Worm (Caenorhabditis elegans) whole organism, midembryonic: Measurements from ENCODE around the gene glb-4.

Experiments used
- flt-1 ChIP-seq: fragments of 200-800 bp; sonication (Bioruptor generic); IDR thresholded peaks from 2 replicates; pipeline ENCODE4 v1.3.6; 2022; ENCODE audit warnings: missing genetic modification characterization, missing compliant biosample characterization
- klf-2 ChIP-seq: fragments of 200-800 bp; sonication (Bioruptor generic); conservative IDR thresholded peaks from 2 replicates; pipeline ENCODE4 v1.3.6; 2022; ENCODE audit warnings: missing genetic modification reagents, missing genetic modification characterization, missing compliant biosample characterization
- med-1 ChIP-seq: sonication (generic microtip); optimal IDR thresholded peaks from 2 replicates; lab custom pipeline; 2017; ENCODE audit warnings: missing genetic modification characterization, mild to moderate bottlenecking, missing compliant biosample characterization, antibody characterized with exemption, missing genetic modification reagents; ENCODE audit not compliant: insufficient read depth
- ref-1 ChIP-seq: fragments of 200-800 bp; sonication (Bioruptor generic); conservative IDR thresholded peaks from 2 replicates; pipeline ENCODE4 v1.3.6; 2022; ENCODE audit warnings: missing genetic modification reagents, missing genetic modification characterization, missing compliant biosample characterization
- tab-1 ChIP-seq: fragments of 200-800 bp; sonication (Bioruptor generic); IDR thresholded peaks from 2 replicates; pipeline ENCODE4 v1.3.6; 2022; ENCODE audit warnings: missing genetic modification characterization, missing compliant biosample characterization
- ztf-29 ChIP-seq: fragments of 200-800 bp; sonication (Bioruptor generic); IDR thresholded peaks from 2 replicates; pipeline ENCODE4 v1.3.6; 2022; ENCODE audit warnings: missing genetic modification reagents, missing genetic modification characterization, missing compliant biosample characterization

- TF ChIP-seq tab-1 (no peak), flt-1 (no peak), med-1 (GFP tag; lab: Kevin White, UChicago) (no peak), ref-1 (no peak), klf-2 (GFP tag; lab: Robert Waterston, UW) (no peak), ztf-29 (no peak)
These were observed 42.1 kb upstream of the glb-4 start for ce11 chrII:11153080-11153479.
